Worm (Caenorhabditis elegans): Measurements from ENCODE around the gene bris-1.

- TF ChIP-seq aly-2 (tag; optimal IDR thresholded peaks at IDR 0.05) (no peak), efl-1 (optimal IDR thresholded peaks at IDR 0.05) (no peak), efl-1 (GFP tag; optimal IDR thresholded peaks at IDR 0.05 in 1 of 2) (no peak), unc-130 (tag; optimal IDR thresholded peaks at IDR 0.05) (no peak), ama-1 (optimal IDR thresholded peaks at IDR 0.05) (no peak), nhr-77 (tag; optimal IDR thresholded peaks at IDR 0.05) (no peak), nhr-12 (tag; optimal IDR thresholded peaks at IDR 0.05) (no peak), lin-13 (GFP tag; optimal IDR thresholded peaks at IDR 0.05) (no peak), unc-62 (GFP tag; optimal IDR thresholded peaks at IDR 0.05) (no peak), sup-37 (GFP tag; optimal IDR thresholded peaks at IDR 0.05) (no peak), egl-27 (tag; optimal IDR thresholded peaks at IDR 0.05) (no peak), snpc-4 (tag; optimal IDR thresholded peaks at IDR 0.05) (no peak)
These were observed 25.5 kb upstream of the bris-1 start for ce11 chrIV:3844584-3844983.
